Worm (Caenorhabditis elegans) whole organism, early embryonic: ENCODE data around the gene ugt-61.

ENCODE experiments used
- B0310.2 ChIP-seq: sonication (generic microtip); optimal IDR thresholded peaks from 2 replicates; lab custom pipeline; 2016; ENCODE audit warnings: mild to moderate bottlenecking, missing genetic modification characterization, missing compliant biosample characterization
- F13C5.2 ChIP-seq: sonication (generic microtip); optimal IDR thresholded peaks from 2 replicates; lab custom pipeline; 2017; ENCODE audit warnings: mild to moderate bottlenecking, missing genetic modification characterization, inconsistent platforms, missing compliant biosample characterization
- aly-1 ChIP-seq: sonication (generic microtip); optimal IDR thresholded peaks from 2 replicates; lab custom pipeline; 2016; ENCODE audit warnings: missing genetic modification characterization, missing compliant biosample characterization
- ama-1 ChIP-seq: fragments of 150-350 bp; optimal IDR thresholded peaks from 2 replicates; lab custom pipeline; 2014
- ceh-13 ChIP-seq: fragments of 200-800 bp; sonication (Bioruptor generic); optimal IDR thresholded peaks from 2 replicates; lab custom pipeline; 2018; ENCODE audit warnings: mild to moderate bottlenecking, missing genetic modification characterization, missing compliant biosample characterization
- ceh-36 ChIP-seq: sonication (generic microtip); optimal IDR thresholded peaks from 2 replicates; lab custom pipeline; 2016; ENCODE audit warnings: missing genetic modification characterization, inconsistent platforms, missing compliant biosample characterization
- ets-7 ChIP-seq: sonication (generic microtip); optimal IDR thresholded peaks from 2 replicates; lab custom pipeline; 2016; ENCODE audit warnings: missing genotype, missing genetic modification characterization, missing compliant biosample characterization
- flt-1 ChIP-seq: fragments of 200-800 bp; sonication (Bioruptor generic); IDR thresholded peaks from 2 replicates; pipeline ENCODE4 v1.3.6; 2022; ENCODE audit warnings: missing genetic modification characterization, missing compliant biosample characterization
- hmbx-1 ChIP-seq: sonication (generic microtip); optimal IDR thresholded peaks from 2 replicates; lab custom pipeline; 2016; ENCODE audit warnings: mild to moderate bottlenecking, missing genetic modification characterization, missing compliant biosample characterization
- hmg-4 ChIP-seq: fragments of 200-800 bp; sonication (Bioruptor generic); optimal IDR thresholded peaks from 2 replicates; lab custom pipeline; 2018; ENCODE audit warnings: mild to moderate bottlenecking, missing genetic modification characterization, missing compliant biosample characterization
- hnd-1 ChIP-seq: sonication (generic microtip); optimal IDR thresholded peaks from 2 replicates; lab custom pipeline; 2016; ENCODE audit warnings: missing genetic modification characterization, missing compliant biosample characterization
- pes-1 ChIP-seq: fragments of 200-800 bp; sonication (Bioruptor generic); IDR thresholded peaks from 2 replicates; pipeline ENCODE4 v1.3.6; 2022; ENCODE audit warnings: missing genetic modification reagents, missing genetic modification characterization, missing compliant biosample characterization
- scrt-1 ChIP-seq: fragments of 200-800 bp; sonication (Bioruptor generic); IDR thresholded peaks from 2 replicates; pipeline ENCODE4 v1.3.6; 2022; ENCODE audit warnings: missing genetic modification characterization, missing compliant biosample characterization
- sea-1 ChIP-seq: fragments of 200-800 bp; sonication (Bioruptor generic); conservative IDR thresholded peaks from 2 replicates; pipeline ENCODE4 v1.3.6; 2022; ENCODE audit warnings: missing genetic modification characterization, missing compliant biosample characterization
- tbx-11 ChIP-seq: fragments of 200-800 bp; sonication (Bioruptor generic); IDR thresholded peaks from 2 replicates; pipeline ENCODE4 v1.3.6; 2022; ENCODE audit warnings: missing genetic modification characterization, missing compliant biosample characterization
- tbx-37 ChIP-seq: fragments of 200-800 bp; sonication (Bioruptor generic); conservative IDR thresholded peaks from 2 replicates; pipeline ENCODE4 v1.3.6; 2022; ENCODE audit warnings: missing genetic modification reagents, missing genetic modification characterization, missing compliant biosample characterization
- tra-4 ChIP-seq: sonication (generic microtip); optimal IDR thresholded peaks from 2 replicates; lab custom pipeline; 2017; ENCODE audit warnings: missing genetic modification characterization, missing compliant biosample characterization

Gene ugt-61

DNA sequence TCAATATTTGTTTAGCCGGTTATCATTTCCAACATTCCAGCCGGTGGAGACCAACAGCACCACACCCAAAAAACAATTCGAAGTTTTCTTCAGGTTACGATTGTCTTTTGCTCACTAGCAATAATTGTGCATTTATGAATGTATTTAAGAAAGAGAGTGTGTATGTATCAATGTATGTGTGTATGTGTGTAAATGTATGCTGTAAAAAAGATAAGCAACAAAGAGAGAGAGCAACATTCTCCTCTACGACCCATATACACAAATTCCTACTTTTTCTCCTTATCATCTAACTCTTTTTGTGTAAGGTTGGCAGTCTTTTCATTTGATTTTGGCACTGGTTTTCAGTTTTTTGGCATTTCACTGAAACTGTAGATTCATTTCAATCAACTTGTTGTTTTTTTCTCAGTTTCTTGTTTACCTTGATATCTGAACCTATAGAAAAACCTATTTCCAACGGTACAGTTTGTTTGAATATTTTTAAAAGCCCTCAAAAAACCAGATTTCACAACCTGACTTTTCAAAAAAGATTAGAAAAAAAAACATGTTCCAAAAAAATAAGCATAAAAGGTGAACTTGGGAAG lies 21.2 kb upstream of the ugt-61 start:
- TF ChIP-seq F13C5.2 (tag; lab: Kevin White, UChicago): no peak
- TF ChIP-seq ceh-13 (GFP tag; lab: Kevin White, UChicago): no peak
- TF ChIP-seq B0310.2 (tag; lab: Kevin White, UChicago): no peak
- TF ChIP-seq scrt-1 (GFP tag; lab: Robert Waterston, UW): no peak
- no peak for TF ChIP-seq flt-1
- no peak for TF ChIP-seq pes-1 (GFP tag; lab: Robert Waterston, UW)
- no peak for TF ChIP-seq sea-1 (GFP tag; lab: Robert Waterston, UW)
- TF ChIP-seq tbx-37: no peak

ce11 chrV:4722314-4722713 lies 19.9 kb upstream of the ugt-61 start, which contains the start of gene F39G3.5:
Gene F39G3.5 (plus strand): TSS chrV:4722614.
- TF ChIP-seq aly-1 (tag; lab: Kevin White, UChicago) (no peak), ama-1 (lab: Kevin White, UChicago) (no peak), tra-4 (no peak), tbx-37 (no peak), hmg-4 (GFP tag; lab: Kevin White, UChicago) (no peak), pes-1 (GFP tag; lab: Robert Waterston, UW) (no peak), ceh-36 (tag; lab: Kevin White, UChicago) (no peak), hmbx-1 (tag; lab: Kevin White, UChicago) (no peak), F13C5.2 (tag; lab: Kevin White, UChicago) (no peak)

DNA sequence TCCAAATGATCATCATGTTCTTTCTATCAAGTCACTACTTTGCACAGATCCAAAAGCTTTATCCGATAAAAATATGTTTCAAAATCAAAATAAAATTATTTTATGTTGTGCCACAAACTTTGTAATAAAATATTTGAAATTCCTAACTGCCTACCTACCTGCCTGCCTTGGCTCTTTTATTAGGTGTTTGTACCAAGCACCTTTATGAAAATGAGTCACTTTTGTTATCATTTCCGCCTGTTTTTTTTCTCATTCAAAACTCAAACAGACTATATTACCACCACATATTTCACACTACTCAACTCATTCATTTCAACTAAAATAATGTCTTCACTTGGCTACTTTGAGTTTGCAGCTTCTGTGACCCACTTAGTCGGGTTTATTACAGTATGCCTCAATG lies 17.8 kb upstream of the ugt-61 start, which contains the start of gene F39G3.4:
F39G3.4 (plus strand) TSS at position 301 of the 400 bp plus-strand sequence.
- TF ChIP-seq hmbx-1 (tag; lab: Kevin White, UChicago) (no peak), sea-1 (GFP tag; lab: Robert Waterston, UW) (no peak), aly-1 (tag; lab: Kevin White, UChicago) (no peak), ama-1 (lab: Kevin White, UChicago) (no peak)

DNA sequence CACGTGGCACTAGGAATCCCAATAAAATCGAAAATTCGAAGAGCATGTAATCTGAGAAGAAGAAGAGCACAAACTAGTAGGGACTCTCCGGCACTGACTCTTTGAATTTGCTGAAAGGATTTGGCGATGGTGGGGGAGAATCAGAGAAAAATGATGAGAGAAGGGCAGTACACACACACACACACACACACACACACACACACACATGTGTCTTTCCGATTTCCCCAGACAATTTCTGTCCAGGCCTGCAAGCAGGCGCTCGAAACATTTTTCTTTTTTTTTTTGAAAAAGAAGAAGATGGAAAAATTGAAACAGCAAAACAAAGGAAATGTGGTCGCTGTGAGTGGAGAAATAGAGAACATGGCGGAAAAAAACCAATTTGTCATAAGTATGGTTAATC lies 12.1 kb upstream of the ugt-61 start, which contains the start of gene tig-2:
tig-2 (minus strand) TSS at position 87 of the 400 bp plus-strand sequence.
- TF ChIP-seq hmg-4 (GFP tag; lab: Kevin White, UChicago) (no peak), hmbx-1 (tag; lab: Kevin White, UChicago) (no peak), ceh-13 (GFP tag; lab: Kevin White, UChicago) (no peak), tra-4 (no peak), ama-1 (lab: Kevin White, UChicago) (no peak), tbx-11 (no peak)

ce11 chrV:4731154-4731961 lies 10.9 kb upstream of the ugt-61 start, which contains the start of gene F39G3.3:
Gene F39G3.3 (plus strand): TSS chrV:4731911.
- peak; percentile 82 for TF ChIP-seq tbx-37
- peak; percentile 75 for TF ChIP-seq hnd-1
- TF ChIP-seq aly-1 (tag; lab: Kevin White, UChicago): peak; percentile 65
- TF ChIP-seq tra-4: peak; percentile 15
- TF ChIP-seq flt-1: peak; percentile 74
- TF ChIP-seq B0310.2 (tag; lab: Kevin White, UChicago): peak; percentile 65
- TF ChIP-seq ets-7 (tag; lab: Kevin White, UChicago): peak; percentile 61
- peak; percentile 85 for TF ChIP-seq scrt-1 (GFP tag; lab: Robert Waterston, UW)
- no peak for TF ChIP-seq ama-1 (lab: Kevin White, UChicago)
- TF ChIP-seq hmg-4 (GFP tag; lab: Kevin White, UChicago): peak; percentile 85
- peak; percentile 87 for TF ChIP-seq tbx-11
- TF ChIP-seq sea-1 (GFP tag; lab: Robert Waterston, UW): peak; percentile 74; the same call in 1 of the 2 replicates
- TF ChIP-seq ceh-36 (tag; lab: Kevin White, UChicago): peak; percentile 81
- TF ChIP-seq pes-1 (GFP tag; lab: Robert Waterston, UW): peak; percentile 90
- TF ChIP-seq ceh-13 (GFP tag; lab: Kevin White, UChicago): peak; percentile 83
- peak; percentile 63 for TF ChIP-seq hmbx-1 (tag; lab: Kevin White, UChicago)
- peak; percentile 94 for TF ChIP-seq F13C5.2 (tag; lab: Kevin White, UChicago)

DNA sequence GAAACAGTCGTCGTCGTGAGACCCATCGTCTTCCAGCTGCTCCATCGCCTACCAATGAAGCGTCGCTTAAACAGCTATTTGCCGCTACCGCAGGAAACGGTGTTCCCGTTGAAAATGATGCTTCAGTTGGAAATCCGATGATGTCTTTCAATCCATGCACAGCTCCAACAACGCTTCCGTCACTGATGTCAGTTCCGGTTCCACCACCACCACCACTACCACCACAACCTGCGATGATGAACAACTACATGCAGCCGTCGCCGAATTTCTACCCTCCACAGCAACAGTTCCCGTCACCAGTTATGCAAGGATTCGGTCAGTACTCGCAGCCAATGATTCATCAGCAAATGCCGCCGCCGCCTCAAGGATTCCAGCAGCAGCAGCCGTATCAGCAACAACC lies 8.3 kb upstream of the ugt-61 start:
- no peak for TF ChIP-seq tra-4
- TF ChIP-seq F13C5.2 (tag; lab: Kevin White, UChicago): no peak
- TF ChIP-seq hmbx-1 (tag; lab: Kevin White, UChicago): no peak
- TF ChIP-seq ceh-13 (GFP tag; lab: Kevin White, UChicago): no peak

- TF ChIP-seq flt-1 (no peak), ceh-36 (tag; lab: Kevin White, UChicago) (no peak), tbx-37 (no peak), ceh-13 (GFP tag; lab: Kevin White, UChicago) (no peak)
These were observed 7.6 kb upstream of the ugt-61 start for ce11 chrV:4734608-4735007.

- TF ChIP-seq ceh-13 (GFP tag; lab: Kevin White, UChicago) (no peak), aly-1 (tag; lab: Kevin White, UChicago) (no peak), F13C5.2 (tag; lab: Kevin White, UChicago) (no peak), ama-1 (lab: Kevin White, UChicago) (no peak), scrt-1 (GFP tag; lab: Robert Waterston, UW) (no peak), flt-1 (no peak), pes-1 (GFP tag; lab: Robert Waterston, UW) (no peak), hmbx-1 (tag; lab: Kevin White, UChicago) (no peak)
These were observed 4.5 kb upstream of the ugt-61 start, which contains the start of gene F39G3.2 for ce11 chrV:4737727-4738126. Gene F39G3.2 (plus strand): TSS chrV:4737831.
